Fruit fly (Drosophila melanogaster) whole organism, adult: Measurements from ENCODE around the gene Pgant35A.

ENCODE experiments used
- CG11617 ChIP-seq: fragments of 200-800 bp; sonication (Bioruptor generic); optimal IDR thresholded peaks from 2 replicates; lab custom pipeline; 2017; ENCODE audit warnings: mild to moderate bottlenecking, missing biosample characterization, missing genetic modification reagents, missing genetic modification characterization
- CG12768 ChIP-seq: fragments of 200-800 bp; sonication (Bioruptor generic); optimal IDR thresholded peaks from 2 replicates; lab custom pipeline; 2017; ENCODE audit warnings: missing biosample characterization, missing genetic modification characterization, mild to moderate bottlenecking, moderate library complexity, missing genetic modification reagents
- CG14711 ChIP-seq: fragments of 200-800 bp; sonication (Bioruptor generic); optimal IDR thresholded peaks from 2 replicates; lab custom pipeline; 2018; ENCODE audit warnings: missing biosample characterization, mild to moderate bottlenecking, missing genetic modification characterization, moderate library complexity
- CG1620 ChIP-seq: fragments of 200-800 bp; sonication (Bioruptor generic); optimal IDR thresholded peaks from 2 replicates; lab custom pipeline; 2016; ENCODE audit warnings: missing biosample characterization, missing genetic modification characterization
- CG33017 ChIP-seq: fragments of 200-800 bp; sonication (Bioruptor generic); optimal IDR thresholded peaks from 2 replicates; lab custom pipeline; 2018; ENCODE audit warnings: missing biosample characterization, mild to moderate bottlenecking, missing genetic modification characterization, moderate library complexity
- CG5204 ChIP-seq: fragments of 200-800 bp; sonication (Bioruptor generic); optimal IDR thresholded peaks from 2 replicates; lab custom pipeline; 2016; ENCODE audit warnings: missing biosample characterization, missing genetic modification characterization
- CG7045 ChIP-seq: fragments of 200-800 bp; sonication (Bioruptor generic); optimal IDR thresholded peaks from 2 replicates; lab custom pipeline; 2017; ENCODE audit warnings: missing biosample characterization, mild to moderate bottlenecking, missing genetic modification characterization
- CG7101 ChIP-seq: fragments of 200-800 bp; sonication (Bioruptor generic); optimal IDR thresholded peaks from 2 replicates; lab custom pipeline; 2018; ENCODE audit warnings: missing biosample characterization, mild to moderate bottlenecking, missing genetic modification characterization, moderate library complexity
- Clk ChIP-seq: fragments of 200-800 bp; sonication (Bioruptor generic); optimal IDR thresholded peaks from 2 replicates; lab custom pipeline; 2017; ENCODE audit warnings: missing biosample characterization, missing genetic modification characterization
- Crg-1 ChIP-seq: fragments of 200-800 bp; sonication (Bioruptor generic); optimal IDR thresholded peaks from 2 replicates; lab custom pipeline; 2016; ENCODE audit warnings: missing biosample characterization, missing genetic modification characterization
- Hr96 ChIP-seq: fragments of 200-800 bp; sonication (Bioruptor generic); optimal IDR thresholded peaks from 2 replicates; lab custom pipeline; 2016; ENCODE audit warnings: missing biosample characterization, missing genetic modification characterization
- Mnt ChIP-seq: fragments of 200-800 bp; sonication (Bioruptor generic); optimal IDR thresholded peaks from 2 replicates; lab custom pipeline; 2016; ENCODE audit warnings: missing biosample characterization, mild to moderate bottlenecking, missing genetic modification characterization
- bab1 ChIP-seq: fragments of 200-800 bp; sonication (Bioruptor generic); optimal IDR thresholded peaks from 3 replicates; lab custom pipeline; 2019; ENCODE audit warnings: missing biosample characterization, mild to moderate bottlenecking, missing genetic modification characterization, moderate library complexity
- cic ChIP-seq: fragments of 200-800 bp; sonication (Bioruptor generic); optimal IDR thresholded peaks from 2 replicates; lab custom pipeline; 2017; ENCODE audit warnings: missing biosample characterization, mild to moderate bottlenecking, missing genetic modification characterization, moderate library complexity
- cnc ChIP-seq, 2 experiments: fragments of >200 bp; optimal IDR thresholded peaks; 2 replicates each; lab custom pipeline; 2017
- kay ChIP-seq: fragments of 200-800 bp; sonication (Bioruptor generic); peaks from one replicate; lab custom pipeline; 2016; ENCODE audit warnings: missing biosample characterization, missing genetic modification characterization, borderline replicate concordance
- ovo ChIP-seq: fragments of 200-800 bp; sonication (Bioruptor generic); optimal IDR thresholded peaks from 2 replicates; lab custom pipeline; 2016; ENCODE audit warnings: missing biosample characterization, missing genetic modification characterization
- pad ChIP-seq: fragments of 200-800 bp; sonication (Bioruptor generic); optimal IDR thresholded peaks from 3 replicates; lab custom pipeline; 2017; ENCODE audit warnings: missing biosample characterization, missing genetic modification characterization, mild to moderate bottlenecking, moderate library complexity, missing genetic modification reagents
- tj ChIP-seq: fragments of 200-800 bp; sonication (Bioruptor generic); optimal IDR thresholded peaks from 3 replicates; lab custom pipeline; 2017; ENCODE audit warnings: missing biosample characterization, mild to moderate bottlenecking, missing genetic modification characterization, moderate library complexity
- toe ChIP-seq: fragments of 200-800 bp; sonication (Bioruptor generic); optimal IDR thresholded peaks from 2 replicates; lab custom pipeline; 2016; ENCODE audit warnings: missing biosample characterization, missing genetic modification characterization

Gene Pgant35A

dm6 chr2L:14408383-14409004 lies 49.4 kb downstream of the Pgant35A start:
- TF ChIP-seq cnc (optimal IDR thresholded peaks at IDR 0.05; lab: Kevin White, UChicago) (no peak), kay (GFP tag; lab: Kevin White, UChicago) (no peak), CG5204 (GFP tag; lab: Kevin White, UChicago) (no peak), Hr96 (GFP tag; lab: Kevin White, UChicago) (no peak), Clk (GFP tag; lab: Kevin White, UChicago) (no peak), CG33017 (tag; lab: Kevin White, UChicago) (no peak), pad (GFP tag; lab: Kevin White, UChicago) (no peak), CG7101 (tag; lab: Kevin White, UChicago) (no peak), CG1620 (GFP tag; lab: Kevin White, UChicago) (no peak), toe (no peak), cic (GFP tag; lab: Kevin White, UChicago) (peak; percentile 14), tj (GFP tag; lab: Kevin White, UChicago) (peak; percentile 92)

- peak; percentile 14 for TF ChIP-seq CG7045 (GFP tag; lab: Kevin White, UChicago)
- no peak for TF ChIP-seq CG7101 (tag; lab: Kevin White, UChicago)
- no peak for TF ChIP-seq CG33017 (tag; lab: Kevin White, UChicago)
- TF ChIP-seq CG5204 (GFP tag; lab: Kevin White, UChicago), result no peak
- TF ChIP-seq cic (GFP tag; lab: Kevin White, UChicago), result no peak
- TF ChIP-seq CG11617 (GFP tag; lab: Kevin White, UChicago), result no peak
- TF ChIP-seq cnc (optimal IDR thresholded peaks at IDR 0.05; lab: Kevin White, UChicago), result no peak
- TF ChIP-seq CG14711, result no peak
- peak; percentile 41 for TF ChIP-seq Mnt (GFP tag; lab: Kevin White, UChicago)
- no peak for TF ChIP-seq kay (GFP tag; lab: Kevin White, UChicago)
- peak; percentile 97 for TF ChIP-seq tj (GFP tag; lab: Kevin White, UChicago)
- TF ChIP-seq Clk (GFP tag; lab: Kevin White, UChicago), result no peak
- peak; percentile 9 for TF ChIP-seq CG12768
- TF ChIP-seq pad (GFP tag; lab: Kevin White, UChicago), result peak; percentile 34
- TF ChIP-seq bab1 (GFP tag; lab: Kevin White, UChicago), result no peak
- TF ChIP-seq Hr96 (GFP tag; lab: Kevin White, UChicago), result no peak
- peak; percentile 9 for TF ChIP-seq Crg-1 (GFP tag; lab: Kevin White, UChicago)
- no peak for TF ChIP-seq toe
- no peak for TF ChIP-seq ovo
- TF ChIP-seq CG1620 (GFP tag; lab: Kevin White, UChicago), result no peak
These were observed 50.4 kb downstream of the Pgant35A start, which contains the start of gene elB for dm6 chr2L:14409428-14409933. Gene elB (minus strand): TSS chr2L:14409549.

- TF ChIP-seq cnc (optimal IDR thresholded peaks at IDR 0.05; lab: Kevin White, UChicago) (no peak), bab1 (GFP tag; lab: Kevin White, UChicago) (no peak), Hr96 (GFP tag; lab: Kevin White, UChicago) (no peak), pad (GFP tag; lab: Kevin White, UChicago) (peak; percentile 53), Clk (GFP tag; lab: Kevin White, UChicago) (no peak), CG14711 (no peak)
These were observed 51.3 kb downstream of the Pgant35A start for dm6 chr2L:14410331-14410730.
